Worm (Caenorhabditis elegans) whole organism, early embryonic: Measurements from ENCODE around the gene T11F9.22.

ENCODE experiments used
- ama-1 ChIP-seq: fragments of 150-350 bp; optimal IDR thresholded peaks from 2 replicates; lab custom pipeline; 2014
- ceh-36 ChIP-seq: sonication (generic microtip); optimal IDR thresholded peaks from 2 replicates; lab custom pipeline; 2016; ENCODE audit warnings: missing genetic modification characterization, inconsistent platforms, missing compliant biosample characterization
- flt-1 ChIP-seq: fragments of 200-800 bp; sonication (Bioruptor generic); IDR thresholded peaks from 2 replicates; pipeline ENCODE4 v1.3.6; 2022; ENCODE audit warnings: missing genetic modification characterization, missing compliant biosample characterization
- hmbx-1 ChIP-seq: sonication (generic microtip); optimal IDR thresholded peaks from 2 replicates; lab custom pipeline; 2016; ENCODE audit warnings: mild to moderate bottlenecking, missing genetic modification characterization, missing compliant biosample characterization
- hmg-4 ChIP-seq: fragments of 200-800 bp; sonication (Bioruptor generic); optimal IDR thresholded peaks from 2 replicates; lab custom pipeline; 2018; ENCODE audit warnings: mild to moderate bottlenecking, missing genetic modification characterization, missing compliant biosample characterization

ce11 chrV:11484404-11484803 lies 4.9 kb downstream of the T11F9.22 start:
- TF ChIP-seq hmg-4 (no peak), ama-1 (no peak), ceh-36 (tag; lab: Kevin White, UChicago) (no peak), hmbx-1 (tag; lab: Kevin White, UChicago) (no peak), flt-1 (no peak)
